Worm (Caenorhabditis elegans) whole organism, L4 larva: ENCODE results near the gene F31F6.3.

Experiments
- F49E8.2 ChIP-seq: sonication (generic microtip); optimal IDR thresholded peaks from 2 replicates; lab custom pipeline; 2016; ENCODE audit warnings: missing compliant biosample characterization, mild to moderate bottlenecking, missing genetic modification characterization, borderline replicate concordance
- fkh-10 ChIP-seq: fragments of 150-350 bp; optimal IDR thresholded peaks from 2 replicates; lab custom pipeline; 2014; ENCODE audit warnings: missing biosample characterization, missing genetic modification reagents, missing genetic modification characterization
- nhr-76 ChIP-seq: fragments of 150-350 bp; optimal IDR thresholded peaks from 2 replicates; lab custom pipeline; 2014; ENCODE audit warnings: missing biosample characterization, missing genetic modification characterization

ce11 chrX:14872817-14873469, at the start of gene F31F6.3:
- TF ChIP-seq fkh-10 (GFP tag; lab: Kevin White, UChicago) (no peak), F49E8.2 (no peak), nhr-76 (no peak)
